Fruit fly (Drosophila melanogaster) whole organism: Measurements from ENCODE around the gene Cyp313a1.

Experiments used
- CG8478 ChIP-seq: fragments of >200 bp; optimal IDR thresholded peaks from 2 replicates; lab custom pipeline; 2018; ENCODE audit warnings: inconsistent platforms
- psq ChIP-seq: fragments of >200 bp; optimal IDR thresholded peaks from 2 replicates; lab custom pipeline; 2017
- usp ChIP-seq: fragments of >200 bp; optimal IDR thresholded peaks from 2 replicates; lab custom pipeline; 2017; ENCODE audit warnings: missing biosample characterization, missing genetic modification characterization, mixed read lengths

DNA sequence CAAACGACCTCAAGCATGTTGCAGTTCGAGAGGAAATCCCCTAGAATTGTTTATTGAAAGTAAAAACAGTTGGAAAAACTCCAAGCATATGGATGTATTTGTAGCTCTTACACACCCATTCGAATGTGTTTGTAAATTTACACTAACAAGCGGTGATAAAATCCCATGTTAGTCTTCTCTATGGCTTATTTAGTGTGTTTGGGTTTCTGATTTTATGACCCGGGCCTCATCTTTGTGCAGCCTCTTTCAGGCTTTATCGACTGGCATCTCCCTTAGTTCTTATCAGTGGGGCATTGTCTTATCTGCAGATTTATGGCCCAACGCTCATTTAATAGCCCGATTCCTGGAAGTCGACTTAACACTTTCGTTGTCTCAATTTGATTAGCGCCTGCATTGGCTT is 38.9 kb upstream of the Cyp313a1 start:
- TF ChIP-seq psq (lab: Kevin White, UChicago), result no peak
- TF ChIP-seq usp, result no peak
- no peak for TF ChIP-seq CG8478 (lab: Kevin White, UChicago)
